Fruit fly (Drosophila melanogaster) whole organism, adult: Measurements from ENCODE around the gene pHCl-2.

ENCODE experiments used
- CG1620 ChIP-seq: fragments of 200-800 bp; sonication (Bioruptor generic); optimal IDR thresholded peaks from 2 replicates; lab custom pipeline; 2016; ENCODE audit warnings: missing biosample characterization, missing genetic modification characterization
- Clk ChIP-seq: fragments of 200-800 bp; sonication (Bioruptor generic); optimal IDR thresholded peaks from 2 replicates; lab custom pipeline; 2017; ENCODE audit warnings: missing biosample characterization, missing genetic modification characterization
- Hr96 ChIP-seq: fragments of 200-800 bp; sonication (Bioruptor generic); optimal IDR thresholded peaks from 2 replicates; lab custom pipeline; 2016; ENCODE audit warnings: missing biosample characterization, missing genetic modification characterization

- TF ChIP-seq Clk (no peak), CG1620 (GFP tag; lab: Kevin White, UChicago) (no peak), Hr96 (no peak)
These were observed 3.7 kb downstream of the pHCl-2 start for dm6 chr3R:31301527-31301926.
